Worm (Caenorhabditis elegans) whole organism, dauer: Measurements from ENCODE around the gene chst-1.

ENCODE experiments used
- unc-62 ChIP-seq: sonication (generic microtip); optimal IDR thresholded peaks from 2 replicates; lab custom pipeline; 2017; ENCODE audit warnings: missing biosample characterization, missing genetic modification reagents, missing genetic modification characterization

The chst-1 gene

DNA sequence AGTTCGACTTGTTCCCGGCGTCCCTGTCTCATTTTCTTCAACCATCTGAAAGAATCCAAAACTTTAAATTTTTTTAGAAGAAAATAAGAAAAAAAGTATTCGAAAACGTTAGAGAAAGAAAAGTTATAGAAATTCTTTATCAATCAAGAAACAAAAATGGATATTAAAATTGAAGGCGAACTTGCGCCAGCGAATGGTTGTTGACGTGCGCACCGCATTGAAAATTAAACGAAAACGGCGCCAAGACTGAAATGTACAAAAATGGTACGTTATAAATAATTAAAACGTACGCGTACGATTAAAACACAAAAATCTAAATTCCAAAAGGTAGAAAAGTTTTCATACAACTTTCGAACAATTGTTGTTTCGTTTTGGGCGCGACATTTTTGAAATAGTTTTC, 20.0 kb downstream of the chst-1 start, which contains the start of gene K02C4.3:
Gene K02C4.3 (minus strand): TSS at position 51 of the 400 bp plus-strand sequence.
- no peak for TF ChIP-seq unc-62 (GFP tag; lab: Kevin White, UChicago)

ce11 chrII:8078041-8078440, 28.7 kb downstream of the chst-1 start, which contains the start of gene K02C4.5:
TSS of gene K02C4.5 (plus strand) at chrII:8078435.
- TF ChIP-seq unc-62 (GFP tag; lab: Kevin White, UChicago), result no peak

DNA sequence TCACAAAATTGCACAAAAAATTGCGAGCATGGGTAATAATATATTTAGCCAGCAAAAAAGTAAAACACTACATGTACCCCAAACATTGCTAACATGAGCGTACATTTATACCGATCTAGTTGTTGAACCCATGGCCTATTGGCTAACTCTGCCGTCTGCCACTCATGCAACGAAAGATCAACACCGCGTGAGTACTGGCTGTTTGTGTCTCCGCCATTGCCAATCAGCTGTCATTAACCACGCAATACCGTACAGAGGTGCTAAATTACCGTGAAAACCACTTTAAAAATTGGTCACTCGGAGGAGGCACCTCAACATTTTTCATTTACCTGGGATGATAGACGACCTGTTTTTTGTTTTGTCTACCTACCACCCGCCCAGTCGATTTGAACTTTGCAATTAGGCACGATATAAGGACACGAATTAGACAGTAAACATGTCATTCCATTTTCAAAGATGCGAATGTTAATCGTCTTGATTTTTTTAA, 31.4 kb downstream of the chst-1 start, which contains the start of gene K02C4.2:
Gene K02C4.2 (plus strand): TSS at position 437 of the 487 bp plus-strand sequence.
- no peak for TF ChIP-seq unc-62 (GFP tag; lab: Kevin White, UChicago)

- no peak for TF ChIP-seq unc-62 (GFP tag; lab: Kevin White, UChicago)
These were observed 32.7 kb downstream of the chst-1 start for ce11 chrII:8074058-8074457.

DNA sequence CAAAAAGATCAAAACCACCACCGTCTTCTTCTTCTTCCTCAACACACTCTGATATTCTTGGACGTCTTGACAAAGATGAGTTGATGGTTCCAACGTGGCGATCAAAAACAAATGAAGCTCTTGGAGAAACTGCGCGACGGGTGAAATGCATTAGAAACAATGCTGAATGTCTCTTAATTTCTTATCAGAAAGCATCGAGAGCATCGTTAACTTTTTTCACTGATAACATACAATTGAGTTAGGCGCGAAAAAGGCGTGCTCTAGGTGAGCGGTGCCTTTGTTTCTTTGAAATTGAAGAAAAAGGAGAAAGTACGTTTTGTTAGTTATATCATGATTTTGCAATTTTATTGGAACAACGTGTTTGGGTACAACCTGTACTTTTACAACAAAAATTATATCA, 33.5 kb downstream of the chst-1 start, which contains the start of gene gpcp-2:
Gene gpcp-2 (minus strand): TSS at position 153 of the 400 bp plus-strand sequence.
- no peak for TF ChIP-seq unc-62 (GFP tag; lab: Kevin White, UChicago)

DNA sequence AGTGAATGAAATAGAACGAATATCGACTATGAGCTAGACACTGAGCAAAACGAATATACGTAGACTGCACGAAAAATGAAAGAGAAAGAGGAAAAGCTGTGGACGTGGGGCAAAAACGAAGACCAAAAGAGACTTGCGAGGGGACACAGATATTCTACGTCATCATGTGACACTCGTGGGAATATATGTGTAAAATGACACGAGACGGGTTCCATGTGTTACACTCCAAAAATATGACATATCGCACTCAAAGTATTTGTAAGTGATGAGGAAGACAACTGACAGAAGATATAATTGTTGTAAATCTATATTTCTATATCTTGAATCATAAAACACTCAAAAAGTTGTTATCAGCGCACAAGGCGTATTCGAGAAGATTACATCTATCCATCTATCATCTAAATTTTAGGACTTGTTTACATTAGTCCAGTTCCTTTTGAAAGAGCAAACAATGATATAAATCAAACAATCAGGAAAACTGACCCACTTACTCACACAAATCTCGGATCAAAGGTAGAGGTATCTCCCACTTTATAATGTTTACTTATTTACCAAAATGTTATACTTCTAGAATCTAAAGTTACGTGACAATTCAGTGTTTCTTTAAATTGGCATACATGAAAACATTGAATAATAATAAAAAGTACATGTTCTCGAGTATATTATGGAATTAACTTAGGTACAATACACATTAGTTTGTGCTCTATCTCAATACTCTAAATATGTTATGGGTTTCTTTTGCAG, 34.8 kb downstream of the chst-1 start:
- no peak for TF ChIP-seq unc-62 (GFP tag; lab: Kevin White, UChicago)

DNA sequence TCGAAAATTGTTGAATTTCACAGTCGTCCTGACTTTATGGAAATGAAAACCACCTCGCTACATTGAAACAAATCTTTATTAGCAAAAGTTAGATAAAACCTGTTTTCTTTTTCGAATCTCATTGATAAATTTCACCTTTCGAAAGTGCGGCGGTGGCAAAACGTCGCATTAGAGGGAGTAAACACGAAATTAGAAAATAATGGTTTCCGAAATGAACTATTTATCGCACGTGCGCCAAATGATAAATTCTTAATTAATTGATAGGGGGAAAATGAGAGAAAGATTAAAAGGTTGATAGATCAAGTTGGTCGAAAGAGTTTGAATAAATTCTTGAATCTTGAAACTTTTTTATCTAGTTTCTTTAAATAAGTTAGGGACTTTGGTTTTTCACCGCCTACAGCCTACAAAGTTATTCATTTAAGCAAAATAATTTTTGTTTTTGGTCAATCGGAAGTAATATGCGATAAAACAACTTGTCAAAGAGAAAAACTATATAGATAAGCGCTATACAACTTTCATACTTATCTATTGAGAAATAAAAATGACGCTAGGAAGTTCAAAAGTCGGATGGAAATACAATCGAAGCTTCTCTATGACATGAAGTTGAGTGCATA, 35.7 kb downstream of the chst-1 start:
- no peak for TF ChIP-seq unc-62 (GFP tag; lab: Kevin White, UChicago)

DNA sequence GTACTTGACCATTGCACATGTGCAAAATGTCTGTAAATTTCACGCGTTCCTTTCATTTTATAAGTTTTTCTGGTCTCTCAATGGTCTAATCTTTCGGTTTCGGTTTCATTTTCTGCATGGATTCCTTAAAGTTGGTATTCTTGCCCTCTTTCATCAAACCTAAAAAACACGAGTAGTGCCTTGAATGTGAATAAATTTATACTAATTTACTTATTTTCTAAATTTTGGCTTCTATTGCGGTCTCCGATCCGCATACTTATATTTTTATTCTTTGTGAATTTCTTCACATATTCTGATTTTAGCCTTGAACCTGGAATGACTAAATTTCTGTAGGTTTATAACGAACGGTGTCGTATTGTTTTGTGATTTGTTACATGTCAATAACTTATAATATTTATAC, 40.8 kb downstream of the chst-1 start, which contains the start of gene pdha-1:
Gene pdha-1 (plus strand): TSS at position 301 of the 400 bp plus-strand sequence.
- TF ChIP-seq unc-62 (GFP tag; lab: Kevin White, UChicago), result no peak

ce11 chrII:8062334-8062791, 44.4 kb downstream of the chst-1 start, which contains the start of gene ufd-2:
TSS of gene ufd-2 (plus strand) at chrII:8062741.
- TF ChIP-seq unc-62 (GFP tag; lab: Kevin White, UChicago), result no peak

DNA sequence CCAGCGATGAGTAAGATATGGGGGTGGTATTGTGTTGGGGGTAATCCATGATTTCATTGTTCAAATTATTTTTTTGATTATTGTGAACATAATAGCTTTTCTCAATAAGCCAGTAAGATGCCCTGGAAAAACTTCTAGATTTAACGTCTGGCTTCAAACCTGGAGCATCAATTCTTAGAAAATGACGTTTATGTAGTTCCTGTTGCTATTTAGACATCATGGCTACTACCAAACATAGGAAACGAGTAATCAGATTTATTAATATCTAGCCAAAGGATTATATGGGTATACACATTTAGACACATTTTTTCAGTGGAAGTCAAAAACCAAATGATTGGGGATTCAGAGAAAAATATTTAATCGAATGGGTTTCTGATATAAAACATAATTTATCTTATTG, 47.2 kb downstream of the chst-1 start:
- no peak for TF ChIP-seq unc-62 (GFP tag; lab: Kevin White, UChicago)

DNA sequence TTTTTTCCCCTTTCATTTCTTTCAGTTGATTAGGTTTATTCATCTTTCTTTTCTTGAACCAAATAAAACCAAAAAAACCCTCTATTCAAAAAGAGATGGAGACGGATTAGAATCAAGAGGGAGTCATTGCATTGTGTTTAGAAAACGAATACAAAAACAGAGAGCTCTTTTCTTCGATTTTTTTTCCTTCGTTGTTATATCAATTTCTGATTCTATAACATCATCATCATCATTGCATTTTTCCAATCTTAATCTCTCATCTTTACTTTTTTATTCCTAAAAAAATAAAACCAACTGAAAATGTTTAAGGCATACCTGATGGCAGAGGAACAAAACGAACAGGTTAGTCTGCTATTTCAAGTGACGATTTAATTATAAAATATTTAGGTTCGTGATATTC, 48.0 kb downstream of the chst-1 start, which contains the start of gene T05H10.8:
Gene T05H10.8 (plus strand): TSS at position 301 of the 400 bp plus-strand sequence.
- no peak for TF ChIP-seq unc-62 (GFP tag; lab: Kevin White, UChicago)

- no peak for TF ChIP-seq unc-62 (GFP tag; lab: Kevin White, UChicago)
These were observed 48.9 kb downstream of the chst-1 start for ce11 chrII:8057911-8058310.
